Fruit fly (Drosophila melanogaster): ENCODE results near the gene Orp8.

Orp8 gene

DNA sequence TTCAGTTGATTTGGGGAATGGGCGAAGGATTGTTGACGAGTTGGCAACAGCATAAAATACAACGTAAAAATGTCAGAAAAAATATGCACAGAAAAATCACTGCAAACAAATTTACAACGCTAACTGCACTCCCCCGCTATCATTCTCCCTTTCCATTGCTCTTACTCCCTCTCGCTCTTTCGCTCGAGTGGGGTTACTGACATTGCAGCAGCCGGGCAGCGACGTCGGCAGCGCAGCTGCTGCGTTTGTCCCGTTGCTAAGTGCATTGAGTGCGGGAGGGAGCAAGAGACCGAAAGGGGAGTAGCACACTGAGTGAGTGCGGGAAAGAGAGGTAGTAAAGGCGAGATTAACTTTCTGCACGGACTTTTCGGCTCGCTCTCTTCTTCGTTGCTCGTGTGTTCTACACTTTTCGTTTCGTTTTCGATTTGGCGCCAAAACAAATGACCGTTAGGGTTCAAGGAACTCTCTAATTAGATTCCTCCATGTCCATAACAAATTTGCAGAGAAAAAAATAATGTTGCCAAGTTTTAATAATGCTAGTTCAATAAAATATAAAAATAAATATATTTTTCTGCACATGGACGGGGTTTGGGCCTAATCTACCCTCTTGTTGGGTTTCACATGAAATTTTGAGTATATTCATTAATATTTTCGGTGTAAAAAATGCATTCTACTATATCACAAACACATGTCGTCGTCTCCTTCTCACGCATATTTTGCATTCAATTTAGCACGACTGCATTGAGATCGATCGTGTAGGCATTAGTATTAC lies 24.8 kb upstream of the Orp8 start:
- peak; percentile 55 for TF ChIP-seq sage (GFP tag; optimal IDR thresholded peaks at IDR 0.05)
- peak; percentile 22 for TF ChIP-seq h (GFP tag; optimal IDR thresholded peaks at IDR 0.05)
- no peak for TF ChIP-seq jim (GFP tag; optimal IDR thresholded peaks at IDR 0.05)
- no peak for TF ChIP-seq br (GFP tag; optimal IDR thresholded peaks at IDR 0.05)
- peak; percentile 14 for TF ChIP-seq Dif (GFP tag; optimal IDR thresholded peaks at IDR 0.05; ENCODE audit: partially characterized antibody)
- TF ChIP-seq sv (GFP tag; optimal IDR thresholded peaks at IDR 0.05), result no peak
- TF ChIP-seq Sp1 (GFP tag; optimal IDR thresholded peaks at IDR 0.05), result peak; percentile 29
- peak; percentile 32 for TF ChIP-seq rgr (GFP tag; optimal IDR thresholded peaks at IDR 0.05)
- no peak for TF ChIP-seq fru (GFP tag; optimal IDR thresholded peaks at IDR 0.05)
- TF ChIP-seq psq (GFP tag; optimal IDR thresholded peaks at IDR 0.05), result peak; percentile 58
- no peak for TF ChIP-seq Hr83 (GFP tag; optimal IDR thresholded peaks at IDR 0.05; ENCODE audit: poor library complexity, severe bottlenecking)
- TF ChIP-seq foxo (GFP tag; optimal IDR thresholded peaks at IDR 0.05), result peak in 1 of 2 experiments; percentile 54
- peak; percentile 9 for TF ChIP-seq Hnf4 (GFP tag; optimal IDR thresholded peaks at IDR 0.05)

DNA sequence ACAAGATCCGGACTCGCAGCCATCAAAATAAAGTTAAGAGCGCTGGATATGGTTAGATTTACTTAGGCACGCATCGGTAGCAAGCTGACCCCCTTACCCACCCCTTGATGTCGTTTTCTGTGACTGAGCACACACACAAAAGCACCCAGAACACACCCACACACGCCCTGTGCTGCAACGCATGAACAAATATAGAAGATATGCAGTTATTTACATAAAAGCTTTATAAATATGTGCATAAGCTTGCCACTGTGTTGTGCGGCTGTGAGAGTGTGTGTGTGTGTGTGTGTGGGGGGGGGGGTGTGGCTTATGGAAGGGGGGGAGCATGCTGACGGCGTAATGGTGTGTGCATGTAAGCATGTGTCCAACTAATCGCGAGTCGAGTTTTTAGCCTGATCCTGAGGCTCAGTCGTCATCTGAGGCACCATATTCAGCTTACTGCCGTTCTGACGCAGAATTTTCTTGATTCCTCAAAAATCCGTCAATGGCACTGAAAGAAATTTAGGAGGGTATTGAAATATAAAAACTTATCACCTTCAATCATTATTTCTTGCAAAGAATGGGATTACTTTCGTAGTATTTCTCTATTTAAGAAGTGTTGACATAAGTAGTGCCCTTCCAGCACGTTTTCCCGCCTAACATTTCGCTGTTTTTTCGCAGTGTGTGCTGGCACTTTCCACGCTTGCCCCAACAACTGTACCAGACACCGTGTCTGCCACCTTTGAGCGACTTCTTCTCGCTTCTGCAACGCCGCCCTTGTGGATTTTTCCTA lies 23.3 kb upstream of the Orp8 start:
- TF ChIP-seq Hr78 (GFP tag; optimal IDR thresholded peaks at IDR 0.05) (no peak), pan (optimal IDR thresholded peaks at IDR 0.05) (no peak), foxo (GFP tag; optimal IDR thresholded peaks at IDR 0.05) (peak in 1 of 2 experiments; percentile 33), dl (GFP tag; optimal IDR thresholded peaks at IDR 0.05; ENCODE audit: insufficient read depth in 1 of 2, partially characterized antibody in 2 of 2) (no peak), CG32264 (GFP tag; optimal IDR thresholded peaks at IDR 0.05) (no peak), sv (GFP tag; optimal IDR thresholded peaks at IDR 0.05) (no peak), OdsH (GFP tag; optimal IDR thresholded peaks at IDR 0.05) (peak; percentile 22), Hr83 (GFP tag; optimal IDR thresholded peaks at IDR 0.05; ENCODE audit: poor library complexity, severe bottlenecking) (peak; percentile 44), Mio (GFP tag; optimal IDR thresholded peaks at IDR 0.05) (no peak), dsf (GFP tag; optimal IDR thresholded peaks at IDR 0.05; ENCODE audit: borderline replicate concordance) (no peak), Abd-B (GFP tag; optimal IDR thresholded peaks at IDR 0.05) (no peak), woc (GFP tag; optimal IDR thresholded peaks at IDR 0.05) (no peak), jim (GFP tag; optimal IDR thresholded peaks at IDR 0.05) (no peak), Sp1 (GFP tag; optimal IDR thresholded peaks at IDR 0.05) (peak; percentile 9), dmrt93B (GFP tag; optimal IDR thresholded peaks at IDR 0.05) (no peak), GATAd (GFP tag; optimal IDR thresholded peaks at IDR 0.05) (no peak), HLH106 (tag; optimal IDR thresholded peaks at IDR 0.05) (peak; percentile 7), CG9705 (GFP tag; optimal IDR thresholded peaks at IDR 0.05) (no peak), tai (GFP tag; optimal IDR thresholded peaks at IDR 0.05) (no peak), ey (GFP tag; optimal IDR thresholded peaks at IDR 0.05) (no peak), CrebA (GFP tag; optimal IDR thresholded peaks at IDR 0.05; ENCODE audit: borderline replicate concordance) (no peak), sage (GFP tag; optimal IDR thresholded peaks at IDR 0.05) (no peak), usp (GFP tag; optimal IDR thresholded peaks at IDR 0.05) (no peak), Jra (GFP tag; optimal IDR thresholded peaks at IDR 0.05) (no peak), psq (GFP tag; optimal IDR thresholded peaks at IDR 0.05) (peak; percentile 4), h (GFP tag; optimal IDR thresholded peaks at IDR 0.05) (peak; percentile 15), Rel (GFP tag; optimal IDR thresholded peaks at IDR 0.05) (no peak), Rel (tag; optimal IDR thresholded peaks at IDR 0.05) (no peak), Dfd (GFP tag; optimal IDR thresholded peaks at IDR 0.05) (no peak), N (GFP tag; optimal IDR thresholded peaks at IDR 0.05) (no peak), rgr (GFP tag; optimal IDR thresholded peaks at IDR 0.05) (peak; percentile 26), fru (GFP tag; optimal IDR thresholded peaks at IDR 0.05) (peak; percentile 37), Vsx2 (GFP tag; optimal IDR thresholded peaks at IDR 0.05; ENCODE audit: partially characterized antibody) (peak; percentile 3), br (GFP tag; optimal IDR thresholded peaks at IDR 0.05) (no peak), Myc (optimal IDR thresholded peaks at IDR 0.05) (no peak), lola (GFP tag; optimal IDR thresholded peaks at IDR 0.05) (no peak), brk (GFP tag; optimal IDR thresholded peaks at IDR 0.05) (no peak), Hnf4 (GFP tag; optimal IDR thresholded peaks at IDR 0.05) (peak; percentile 12), Dif (GFP tag; optimal IDR thresholded peaks at IDR 0.05; ENCODE audit: partially characterized antibody) (no peak)
